Worm (Caenorhabditis elegans): ENCODE data around the gene dhs-11.

Gene dhs-11

ce11 chrIII:10671894-10672293 is 29.2 kb upstream of the dhs-11 start:
- TF ChIP-seq ama-1 (optimal IDR thresholded peaks at IDR 0.05) (no peak), unc-62 (GFP tag; optimal IDR thresholded peaks at IDR 0.05 in 1 of 2) (peak in 1 of 2 experiments; percentile 40), unc-62 (tag; optimal IDR thresholded peaks at IDR 0.05) (no peak), aha-1 (tag) (peak; percentile 24), fos-1 (tag; optimal IDR thresholded peaks at IDR 0.05) (no peak), hmg-1.1 (GFP tag; IDR thresholded peaks at IDR 0.05) (no peak), Y48G9A.11 (GFP tag; IDR thresholded peaks at IDR 0.05) (no peak), ZK337.2 (GFP tag; IDR thresholded peaks at IDR 0.05) (no peak), zfp-2 (tag; optimal IDR thresholded peaks at IDR 0.05) (no peak), snpc-4 (tag; optimal IDR thresholded peaks at IDR 0.05) (no peak), madf-9 (GFP tag; conservative IDR thresholded peaks at IDR 0.05) (no peak), F49E8.2 (tag; optimal IDR thresholded peaks at IDR 0.05; ENCODE audit: borderline replicate concordance) (no peak), daf-12 (tag; optimal IDR thresholded peaks at IDR 0.05) (no peak), hlh-30 (tag; optimal IDR thresholded peaks at IDR 0.05; ENCODE audit: insufficient read depth) (peak; percentile 5), gei-8 (GFP tag; optimal IDR thresholded peaks at IDR 0.05) (no peak), cey-2 (tag; optimal IDR thresholded peaks at IDR 0.05; ENCODE audit: borderline replicate concordance, insufficient read depth) (no peak), T20F7.1 (GFP tag; optimal IDR thresholded peaks at IDR 0.05) (no peak), arid-1 (GFP tag; conservative IDR thresholded peaks at IDR 0.05) (no peak), dpl-1 (GFP tag; optimal IDR thresholded peaks at IDR 0.05) (no peak), ztf-7 (tag; optimal IDR thresholded peaks at IDR 0.05) (no peak), ceh-44 (GFP tag; IDR thresholded peaks at IDR 0.05) (no peak)

ce11 chrIII:10666640-10667039 is 24.0 kb upstream of the dhs-11 start:
- TF ChIP-seq vab-7 (GFP tag; IDR thresholded peaks at IDR 0.05) (no peak), ZK546.5 (tag; optimal IDR thresholded peaks at IDR 0.05) (no peak), spr-3 (GFP tag; optimal IDR thresholded peaks at IDR 0.05) (no peak), ama-1 (optimal IDR thresholded peaks at IDR 0.05) (no peak), daf-12 (tag; optimal IDR thresholded peaks at IDR 0.05) (no peak), snpc-1.2 (GFP tag; IDR thresholded peaks at IDR 0.05) (0 out of 2 replicates have a peak, but pooled peaks have one; percentile 28), nhr-111 (GFP tag; optimal IDR thresholded peaks at IDR 0.05) (no peak), Y48G9A.11 (GFP tag; IDR thresholded peaks at IDR 0.05) (no peak), zfp-3 (GFP tag; conservative IDR thresholded peaks at IDR 0.05) (no peak), tra-1 (GFP tag; IDR thresholded peaks at IDR 0.05) (no peak), nhr-28 (tag; optimal IDR thresholded peaks at IDR 0.05) (no peak), unc-62 (GFP tag; optimal IDR thresholded peaks at IDR 0.05 in 1 of 2) (peak in 1 of 2 experiments; percentile 26), unc-62 (tag; optimal IDR thresholded peaks at IDR 0.05) (no peak), F37D6.2 (tag; optimal IDR thresholded peaks at IDR 0.05) (no peak), duxl-1 (tag; optimal IDR thresholded peaks at IDR 0.05; ENCODE audit: poor library complexity) (no peak), hmg-1.1 (GFP tag; IDR thresholded peaks at IDR 0.05) (0 out of 2 replicates have a peak, but pooled peaks have one; percentile 8), F44E2.7 (GFP tag; IDR thresholded peaks at IDR 0.05) (no peak), dmd-9 (GFP tag; IDR thresholded peaks at IDR 0.05) (no peak), gei-8 (GFP tag; optimal IDR thresholded peaks at IDR 0.05) (no peak), zfp-2 (tag; optimal IDR thresholded peaks at IDR 0.05) (no peak), pha-4 (GFP tag; IDR thresholded peaks at IDR 0.05) (no peak), pha-4 (tag; optimal IDR thresholded peaks at IDR 0.05) (no peak), nhr-77 (tag; optimal IDR thresholded peaks at IDR 0.05) (no peak), lin-15B (tag; optimal IDR thresholded peaks at IDR 0.05) (no peak), arid-1 (GFP tag; conservative IDR thresholded peaks at IDR 0.05) (no peak)

- no peak for TF ChIP-seq lin-38 (GFP tag; IDR thresholded peaks at IDR 0.05)
- no peak for TF ChIP-seq ztf-7 (tag; optimal IDR thresholded peaks at IDR 0.05)
- TF ChIP-seq mdl-1 (tag; optimal IDR thresholded peaks at IDR 0.05), result peak in 1 of 2 experiments; percentile 43
- no peak for TF ChIP-seq dmd-8 (GFP tag; IDR thresholded peaks at IDR 0.05)
- no peak for TF ChIP-seq pqm-1 (tag; optimal IDR thresholded peaks at IDR 0.05)
- TF ChIP-seq nhr-28 (tag; optimal IDR thresholded peaks at IDR 0.05), result peak; percentile 44
- peak; percentile 26 for TF ChIP-seq hlh-30 (tag; optimal IDR thresholded peaks at IDR 0.05; ENCODE audit: insufficient read depth)
- peak; percentile 83 for TF ChIP-seq aha-1 (tag)
- TF ChIP-seq unc-62 (GFP tag; optimal IDR thresholded peaks at IDR 0.05 in 1 of 2), result peak in 1 of 2 experiments; percentile 66
- TF ChIP-seq unc-62 (tag; optimal IDR thresholded peaks at IDR 0.05), result no peak
- TF ChIP-seq lsy-2 (tag; optimal IDR thresholded peaks at IDR 0.05), result no peak
- TF ChIP-seq nhr-25 (tag; optimal IDR thresholded peaks at IDR 0.05; ENCODE audit: borderline replicate concordance, insufficient read depth), result peak; percentile 41
- TF ChIP-seq mxl-3 (GFP tag; optimal IDR thresholded peaks at IDR 0.05), result peak; percentile 28
Observed at ce11 chrIII:10661292-10661691, 18.6 kb upstream of the dhs-11 start.
